Worm (Caenorhabditis elegans) whole organism, late embryonic: ENCODE data around the gene clc-7.

ENCODE experiments used
- C08G9.2 ChIP-seq: sonication (generic microtip); optimal IDR thresholded peaks from 2 replicates; lab custom pipeline; 2016; ENCODE audit warnings: mild to moderate bottlenecking, missing genetic modification characterization, moderate library complexity, missing compliant biosample characterization
- C38D4.7 ChIP-seq: fragments of 200-800 bp; sonication (Bioruptor generic); optimal IDR thresholded peaks from 2 replicates; lab custom pipeline; 2018; ENCODE audit warnings: mild to moderate bottlenecking, missing genetic modification characterization, moderate library complexity, missing compliant biosample characterization
- F13H6.1 ChIP-seq: sonication (generic microtip); optimal IDR thresholded peaks from 2 replicates; lab custom pipeline; 2016; ENCODE audit warnings: missing genetic modification characterization, missing compliant biosample characterization
- K02D7.2 ChIP-seq: sonication (generic microtip); optimal IDR thresholded peaks from 2 replicates; lab custom pipeline; 2017; ENCODE audit warnings: mild to moderate bottlenecking, missing genetic modification characterization, missing compliant biosample characterization
- K09A11.1 ChIP-seq: sonication (generic microtip); optimal IDR thresholded peaks from 2 replicates; lab custom pipeline; 2017; ENCODE audit warnings: antibody characterized with exemption, mild to moderate bottlenecking, missing genetic modification characterization, missing compliant biosample characterization; ENCODE audit not compliant: insufficient read depth
- Y22D7AL.16 ChIP-seq: sonication (generic microtip); optimal IDR thresholded peaks from 2 replicates; lab custom pipeline; 2016; ENCODE audit warnings: missing genetic modification characterization, missing compliant biosample characterization
- ceh-14 ChIP-seq: sonication (generic microtip); optimal IDR thresholded peaks from 2 replicates; lab custom pipeline; 2016; ENCODE audit warnings: missing genotype, missing genetic modification characterization, missing compliant biosample characterization
- ceh-18 ChIP-seq: sonication (generic microtip); optimal IDR thresholded peaks from 2 replicates; lab custom pipeline; 2016; ENCODE audit warnings: missing genetic modification characterization, missing compliant biosample characterization
- ceh-19 ChIP-seq: fragments of 200-800 bp; sonication (Bioruptor generic); optimal IDR thresholded peaks from 2 replicates; lab custom pipeline; 2018; ENCODE audit warnings: mild to moderate bottlenecking, missing genetic modification characterization, missing compliant biosample characterization
- ceh-34 ChIP-seq: sonication (generic microtip); optimal IDR thresholded peaks from 2 replicates; lab custom pipeline; 2016; ENCODE audit warnings: mild to moderate bottlenecking, missing genetic modification characterization, missing compliant biosample characterization
- ceh-45 ChIP-seq: fragments of 200-800 bp; sonication (Bioruptor generic); IDR thresholded peaks from 2 replicates; pipeline ENCODE4 v1.3.6; 2022; ENCODE audit warnings: missing genetic modification reagents, missing genetic modification characterization, missing compliant biosample characterization
- ceh-6 ChIP-seq: fragments of 200-800 bp; sonication (Bioruptor generic); optimal IDR thresholded peaks from 2 replicates; lab custom pipeline; 2018; ENCODE audit warnings: mild to moderate bottlenecking, missing genetic modification characterization, missing compliant biosample characterization
- che-1 ChIP-seq: sonication (generic microtip); optimal IDR thresholded peaks from 2 replicates; lab custom pipeline; 2016; ENCODE audit warnings: mild to moderate bottlenecking, missing genetic modification characterization, missing compliant biosample characterization
- elt-2 ChIP-seq: sonication (generic microtip); optimal IDR thresholded peaks from 2 replicates; lab custom pipeline; 2016; ENCODE audit warnings: missing genetic modification reagents, missing genetic modification characterization, missing compliant biosample characterization
- elt-4 ChIP-seq: sonication (generic microtip); optimal IDR thresholded peaks from 2 replicates; lab custom pipeline; 2016; ENCODE audit warnings: missing genetic modification characterization, missing compliant biosample characterization
- ets-4 ChIP-seq: sonication (generic microtip); optimal IDR thresholded peaks from 2 replicates; lab custom pipeline; 2016; ENCODE audit warnings: missing genetic modification characterization, missing compliant biosample characterization
- eyg-1 ChIP-seq: sonication (generic microtip); optimal IDR thresholded peaks from 2 replicates; lab custom pipeline; 2016; ENCODE audit warnings: missing genotype, missing genetic modification characterization, missing compliant biosample characterization
- fax-1 ChIP-seq: sonication (generic microtip); optimal IDR thresholded peaks from 2 replicates; lab custom pipeline; 2016; ENCODE audit warnings: missing genotype, missing genetic modification characterization, missing compliant biosample characterization
- fkh-6 ChIP-seq: sonication (generic microtip); optimal IDR thresholded peaks from 2 replicates; lab custom pipeline; 2016; ENCODE audit warnings: missing genetic modification characterization, missing compliant biosample characterization
- gmeb-2 ChIP-seq: sonication (generic microtip); optimal IDR thresholded peaks from 2 replicates; lab custom pipeline; 2016; ENCODE audit warnings: missing genetic modification characterization, inconsistent platforms, missing compliant biosample characterization
- hlh-13 ChIP-seq: fragments of 200-800 bp; sonication (Bioruptor generic); optimal IDR thresholded peaks from 2 replicates; lab custom pipeline; 2018; ENCODE audit warnings: mild to moderate bottlenecking, missing genetic modification characterization, missing compliant biosample characterization
- hlh-6 ChIP-seq: sonication (generic microtip); optimal IDR thresholded peaks from 2 replicates; lab custom pipeline; 2016; ENCODE audit warnings: missing genotype, missing genetic modification characterization, missing compliant biosample characterization
- hlh-8 ChIP-seq: sonication (generic microtip); optimal IDR thresholded peaks from 2 replicates; lab custom pipeline; 2016; ENCODE audit warnings: missing genotype, missing genetic modification characterization, missing compliant biosample characterization
- lim-6 ChIP-seq: sonication (generic microtip); optimal IDR thresholded peaks from 2 replicates; lab custom pipeline; 2016; ENCODE audit warnings: missing genetic modification characterization, missing compliant biosample characterization
- lin-11 ChIP-seq: fragments of 200-800 bp; sonication (Bioruptor generic); optimal IDR thresholded peaks from 2 replicates; lab custom pipeline; 2018; ENCODE audit warnings: mild to moderate bottlenecking, missing genetic modification characterization, missing compliant biosample characterization
- madf-2 ChIP-seq: sonication (generic microtip); optimal IDR thresholded peaks from 2 replicates; lab custom pipeline; 2017; ENCODE audit warnings: missing genetic modification characterization, missing compliant biosample characterization
- mec-3 ChIP-seq: sonication (generic microtip); optimal IDR thresholded peaks from 2 replicates; lab custom pipeline; 2016; ENCODE audit warnings: borderline replicate concordance, missing genetic modification characterization, missing compliant biosample characterization
- nhr-11 ChIP-seq: fragments of 150-350 bp; optimal IDR thresholded peaks from 2 replicates; lab custom pipeline; 2014; ENCODE audit warnings: missing biosample characterization, missing genetic modification characterization
- npax-4 ChIP-seq: sonication (generic microtip); optimal IDR thresholded peaks from 2 replicates; lab custom pipeline; 2016; ENCODE audit warnings: missing genetic modification characterization, missing compliant biosample characterization
- pag-3 ChIP-seq: sonication (generic microtip); optimal IDR thresholded peaks from 2 replicates; lab custom pipeline; 2016; ENCODE audit warnings: missing compliant biosample characterization, missing genetic modification characterization, borderline replicate concordance
- pat-9 ChIP-seq: fragments of 200-800 bp; sonication (Bioruptor generic); optimal IDR thresholded peaks from 2 replicates; lab custom pipeline; 2018; ENCODE audit warnings: mild to moderate bottlenecking, missing genetic modification characterization, moderate library complexity, missing compliant biosample characterization
- pqm-1 ChIP-seq: sonication (generic microtip); optimal IDR thresholded peaks from 2 replicates; lab custom pipeline; 2016; ENCODE audit warnings: missing genetic modification characterization, missing compliant biosample characterization
- pros-1 ChIP-seq: fragments of 150-350 bp; optimal IDR thresholded peaks from 2 replicates; lab custom pipeline; 2014; ENCODE audit warnings: missing biosample characterization, missing genetic modification reagents, missing genetic modification characterization
- ref-2 ChIP-seq: sonication (generic microtip); optimal IDR thresholded peaks from 2 replicates; lab custom pipeline; 2016; ENCODE audit warnings: missing genetic modification characterization, missing compliant biosample characterization
- rnt-1 ChIP-seq: sonication (generic microtip); optimal IDR thresholded peaks from 2 replicates; lab custom pipeline; 2016; ENCODE audit warnings: missing genetic modification characterization, missing compliant biosample characterization
- sdc-2 ChIP-seq: sonication (generic microtip); optimal IDR thresholded peaks from 2 replicates; lab custom pipeline; 2016; ENCODE audit warnings: missing genotype, missing genetic modification characterization, missing compliant biosample characterization
- sox-4 ChIP-seq: sonication (generic microtip); optimal IDR thresholded peaks from 2 replicates; lab custom pipeline; 2017; ENCODE audit warnings: mild to moderate bottlenecking, missing genetic modification characterization, inconsistent platforms, missing compliant biosample characterization
- tbx-2 ChIP-seq: sonication (generic microtip); optimal IDR thresholded peaks from 2 replicates; lab custom pipeline; 2016; ENCODE audit warnings: missing genetic modification characterization, missing compliant biosample characterization
- ttx-3 ChIP-seq: sonication (generic microtip); optimal IDR thresholded peaks from 2 replicates; lab custom pipeline; 2016; ENCODE audit warnings: missing genetic modification reagents, missing genetic modification characterization, missing compliant biosample characterization
- unc-42 ChIP-seq: sonication (generic microtip); optimal IDR thresholded peaks from 2 replicates; lab custom pipeline; 2016; ENCODE audit warnings: missing genotype, missing genetic modification characterization, missing compliant biosample characterization
- unc-55 ChIP-seq: sonication (generic microtip); optimal IDR thresholded peaks from 2 replicates; lab custom pipeline; 2017; ENCODE audit warnings: missing biosample characterization, missing genetic modification reagents, missing genetic modification characterization
- ztf-16 ChIP-seq: sonication (generic microtip); optimal IDR thresholded peaks from 2 replicates; lab custom pipeline; 2017; ENCODE audit warnings: missing genetic modification characterization, missing compliant biosample characterization

Gene clc-7

ce11 chrX:5038812-5039211 lies 29.1 kb upstream of the clc-7 start:
- TF ChIP-seq unc-55 (GFP tag; lab: Kevin White, UChicago) (peak; percentile 81), rnt-1 (no peak)

ce11 chrX:5040038-5040437 lies 27.9 kb upstream of the clc-7 start:
- TF ChIP-seq C38D4.7 (GFP tag; lab: Kevin White, UChicago) = no peak
- TF ChIP-seq fax-1 = no peak
- TF ChIP-seq ceh-45 (GFP tag; lab: Robert Waterston, UW) = no peak
- no peak for TF ChIP-seq K09A11.1 (tag; lab: Kevin White, UChicago)
- TF ChIP-seq mec-3 (tag; lab: Kevin White, UChicago) = no peak
- no peak for TF ChIP-seq ztf-16 (tag; lab: Kevin White, UChicago)
- TF ChIP-seq nhr-11 = no peak
- TF ChIP-seq ttx-3 (tag; lab: Kevin White, UChicago) = no peak
- TF ChIP-seq ceh-14 (tag; lab: Kevin White, UChicago) = no peak
- TF ChIP-seq pros-1 = no peak
- no peak for TF ChIP-seq ceh-19 (GFP tag; lab: Kevin White, UChicago)
- no peak for TF ChIP-seq Y22D7AL.16 (tag; lab: Kevin White, UChicago)

ce11 chrX:5043887-5044286 lies 24.0 kb upstream of the clc-7 start, which contains the start of gene Y64H9A.2:
Gene Y64H9A.2 (plus strand): TSS chrX:5043976.
- TF ChIP-seq ceh-18 (tag; lab: Kevin White, UChicago) (no peak), C38D4.7 (GFP tag; lab: Kevin White, UChicago) (no peak)

ce11 chrX:5056199-5056598 lies 11.7 kb upstream of the clc-7 start:
- TF ChIP-seq gmeb-2 (tag; lab: Kevin White, UChicago) = peak; percentile 66
- peak; percentile 18 for TF ChIP-seq unc-42 (tag; lab: Kevin White, UChicago)
- peak; percentile 79 for TF ChIP-seq lin-11 (tag; lab: Kevin White, UChicago)
- peak; percentile 34 for TF ChIP-seq ets-4 (tag; lab: Kevin White, UChicago)
- TF ChIP-seq ceh-19 (GFP tag; lab: Kevin White, UChicago) = peak; percentile 73
- TF ChIP-seq elt-2 (tag; lab: Kevin White, UChicago) = peak; percentile 29
- peak; percentile 38 for TF ChIP-seq sdc-2 (tag; lab: Kevin White, UChicago)
- peak; percentile 25 for TF ChIP-seq ceh-34 (tag; lab: Kevin White, UChicago)
- peak; percentile 15 for TF ChIP-seq ttx-3 (tag; lab: Kevin White, UChicago)
- peak; percentile 76 for TF ChIP-seq sox-4 (tag; lab: Kevin White, UChicago)
- TF ChIP-seq ztf-16 (tag; lab: Kevin White, UChicago) = peak; percentile 1
- TF ChIP-seq ceh-6 (GFP tag; lab: Kevin White, UChicago) = peak; percentile 59
- peak; percentile 79 for TF ChIP-seq che-1 (tag; lab: Kevin White, UChicago)
- peak; percentile 66 for TF ChIP-seq F13H6.1 (tag; lab: Kevin White, UChicago)
- peak; percentile 28 for TF ChIP-seq mec-3 (tag; lab: Kevin White, UChicago)
- peak; percentile 56 for TF ChIP-seq fax-1
- peak; percentile 34 for TF ChIP-seq C38D4.7 (GFP tag; lab: Kevin White, UChicago)
- TF ChIP-seq hlh-8 (tag; lab: Kevin White, UChicago) = peak; percentile 79
- peak; percentile 93 for TF ChIP-seq tbx-2 (tag; lab: Kevin White, UChicago)
- TF ChIP-seq pat-9 (tag; lab: Kevin White, UChicago) = peak; percentile 77
- TF ChIP-seq lim-6 = peak; percentile 68
- peak; percentile 39 for TF ChIP-seq C08G9.2 (tag; lab: Kevin White, UChicago)
- TF ChIP-seq madf-2 (tag; lab: Kevin White, UChicago) = peak; percentile 95
- peak; percentile 87 for TF ChIP-seq pqm-1
- TF ChIP-seq K02D7.2 (tag; lab: Kevin White, UChicago) = peak; percentile 74
- peak; percentile 84 for TF ChIP-seq hlh-6 (tag; lab: Kevin White, UChicago)
- peak; percentile 83 for TF ChIP-seq pag-3 (tag; lab: Kevin White, UChicago)
- TF ChIP-seq npax-4 (tag; lab: Kevin White, UChicago) = peak; percentile 31
- TF ChIP-seq hlh-13 (GFP tag; lab: Kevin White, UChicago) = peak; percentile 89
- peak; percentile 80 for TF ChIP-seq elt-4 (tag; lab: Kevin White, UChicago)
- peak; percentile 56 for TF ChIP-seq ref-2 (tag; lab: Kevin White, UChicago)
- TF ChIP-seq Y22D7AL.16 (tag; lab: Kevin White, UChicago) = peak; percentile 92
- TF ChIP-seq eyg-1 = peak; percentile 37
- peak; percentile 84 for TF ChIP-seq fkh-6 (tag; lab: Kevin White, UChicago)
- TF ChIP-seq, all 69 proteins: peak for 34; not testable (repeated sequence) for 35
